Fruit fly (Drosophila melanogaster) whole organism, wandering third instar larva: ENCODE results near the gene firl.

Source experiments
- Abd-B ChIP-seq: fragments of >200 bp; optimal IDR thresholded peaks from 2 replicates; lab custom pipeline; 2017; ENCODE audit warnings: missing biosample characterization, missing genetic modification characterization
- CG32264 ChIP-seq: fragments of 200-800 bp; sonication (Bioruptor generic); optimal IDR thresholded peaks from 2 replicates; lab custom pipeline; 2016; ENCODE audit warnings: missing biosample characterization, missing genetic modification characterization
- CG9705 ChIP-seq: fragments of 200-800 bp; sonication (Bioruptor generic); optimal IDR thresholded peaks from 2 replicates; lab custom pipeline; 2018; ENCODE audit warnings: missing biosample characterization, mild to moderate bottlenecking, missing genetic modification characterization
- CrebA ChIP-seq: fragments of 200-800 bp; sonication (Bioruptor generic); optimal IDR thresholded peaks from 2 replicates; lab custom pipeline; 2016; ENCODE audit warnings: missing biosample characterization, mild to moderate bottlenecking, missing genetic modification characterization, borderline replicate concordance
- Dfd ChIP-seq: fragments of >200 bp; optimal IDR thresholded peaks from 2 replicates; lab custom pipeline; 2017; ENCODE audit warnings: missing biosample characterization, missing genetic modification characterization
- GATAd ChIP-seq: sonication (Bioruptor generic); optimal IDR thresholded peaks from 2 replicates; lab custom pipeline; 2016; ENCODE audit warnings: missing biosample characterization, missing genetic modification characterization
- HLH106 ChIP-seq: fragments of 200-800 bp; optimal IDR thresholded peaks from 3 replicates; lab custom pipeline; 2019; ENCODE audit warnings: missing biosample characterization, mild to moderate bottlenecking, missing genetic modification characterization, moderate library complexity
- Hnf4 ChIP-seq: fragments of 200-800 bp; sonication (Bioruptor generic); optimal IDR thresholded peaks from 2 replicates; lab custom pipeline; 2016; ENCODE audit warnings: missing biosample characterization, mild to moderate bottlenecking, missing genetic modification characterization
- Hr78 ChIP-seq: fragments of >200 bp; optimal IDR thresholded peaks from 2 replicates; lab custom pipeline; 2017; ENCODE audit warnings: missing biosample characterization, missing genetic modification characterization
- Hr83 ChIP-seq: fragments of 200-300 bp; sonication (Bioruptor generic); optimal IDR thresholded peaks from 2 replicates; lab custom pipeline; 2016; ENCODE audit warnings: missing biosample characterization, mild to moderate bottlenecking, missing genetic modification characterization, moderate library complexity; ENCODE audit not compliant: poor library complexity, severe bottlenecking
- Jra ChIP-seq: sonication (Bioruptor generic); optimal IDR thresholded peaks from 2 replicates; lab custom pipeline; 2016; ENCODE audit warnings: missing biosample characterization, missing genetic modification characterization
- Mio ChIP-seq: sonication (Bioruptor generic); optimal IDR thresholded peaks from 2 replicates; lab custom pipeline; 2016; ENCODE audit warnings: missing biosample characterization, missing genetic modification characterization
- Myc ChIP-seq: fragments of >200 bp; optimal IDR thresholded peaks from 2 replicates; lab custom pipeline; 2017
- N ChIP-seq: fragments of >200 bp; optimal IDR thresholded peaks from 2 replicates; lab custom pipeline; 2018; ENCODE audit warnings: missing biosample characterization, missing external identifiers, missing genetic modification characterization
- OdsH ChIP-seq: fragments of 200-800 bp; sonication (Bioruptor generic); optimal IDR thresholded peaks from 2 replicates; lab custom pipeline; 2016; ENCODE audit warnings: missing biosample characterization, mild to moderate bottlenecking, missing genetic modification characterization
- Rel ChIP-seq, 2 experiments: fragments of 200-800 bp; sonication (Bioruptor generic) in 1 of 2; optimal IDR thresholded peaks; 2 replicates in 1 of 2; 3 replicates in 1 of 2; lab custom pipeline; 2016 to 2019; ENCODE audit warnings: mild to moderate bottlenecking in 2 of 2, missing biosample characterization in 2 of 2, missing genetic modification characterization in 2 of 2, moderate library complexity in 1 of 2
- Sp1 ChIP-seq: fragments of 200-800 bp; sonication (Bioruptor generic); optimal IDR thresholded peaks from 3 replicates; lab custom pipeline; 2019; ENCODE audit warnings: missing biosample characterization, mild to moderate bottlenecking, missing genetic modification characterization, moderate library complexity
- Vsx2 ChIP-seq: fragments of 200-300, 225-300 bp; sonication (Bioruptor generic); optimal IDR thresholded peaks from 2 replicates; lab custom pipeline; 2018; ENCODE audit warnings: missing biosample characterization, missing genetic modification characterization; ENCODE audit not compliant: partially characterized antibody
- br ChIP-seq: fragments of 200-800 bp; sonication (Bioruptor generic); optimal IDR thresholded peaks from 2 replicates; lab custom pipeline; 2016; ENCODE audit warnings: missing biosample characterization, missing genetic modification characterization
- brk ChIP-seq: fragments of 200-800 bp; sonication (Bioruptor generic); optimal IDR thresholded peaks from 2 replicates; lab custom pipeline; 2016; ENCODE audit warnings: missing biosample characterization, mild to moderate bottlenecking, missing genetic modification characterization
- dl ChIP-seq, 2 experiments: fragments of 175-275, 200-275 bp in 1 of 2; fragments of 200-275 bp in 1 of 2; sonication (Bioruptor generic); optimal IDR thresholded peaks; lab custom pipeline; 2018; ENCODE audit warnings: mild to moderate bottlenecking in 2 of 2, missing biosample characterization in 2 of 2, missing genetic modification characterization in 2 of 2, moderate library complexity in 2 of 2; ENCODE audit not compliant: partially characterized antibody in 2 of 2, insufficient read depth in 1 of 2
- dmrt93B ChIP-seq: fragments of 200-800 bp; sonication (Bioruptor generic); optimal IDR thresholded peaks from 2 replicates; lab custom pipeline; 2018; ENCODE audit warnings: missing biosample characterization, mild to moderate bottlenecking, missing genetic modification characterization
- dsf ChIP-seq: sonication (Bioruptor generic); optimal IDR thresholded peaks from 2 replicates; lab custom pipeline; 2016; ENCODE audit warnings: missing biosample characterization, missing genetic modification characterization, borderline replicate concordance
- ey ChIP-seq: fragments of 200-800 bp; sonication (Bioruptor generic); optimal IDR thresholded peaks from 2 replicates; lab custom pipeline; 2016; ENCODE audit warnings: missing biosample characterization, missing genetic modification characterization
- foxo ChIP-seq, 2 experiments: fragments of 200-800 bp; sonication (Bioruptor generic); optimal IDR thresholded peaks; 2 replicates in 1 of 2; 3 replicates in 1 of 2; lab custom pipeline; 2016 to 2017; ENCODE audit warnings: missing biosample characterization in 2 of 2, missing genetic modification characterization in 2 of 2
- fru ChIP-seq: fragments of 200-800 bp; sonication (Bioruptor generic); optimal IDR thresholded peaks from 3 replicates; lab custom pipeline; 2016; ENCODE audit warnings: missing biosample characterization, mild to moderate bottlenecking, missing genetic modification characterization
- h ChIP-seq: fragments of 200-800 bp; sonication (Bioruptor generic); optimal IDR thresholded peaks from 3 replicates; lab custom pipeline; 2016; ENCODE audit warnings: missing biosample characterization, mild to moderate bottlenecking, missing genetic modification characterization
- jim ChIP-seq: fragments of 175-275, 200-325 bp; sonication (Bioruptor generic); optimal IDR thresholded peaks from 2 replicates; lab custom pipeline; 2016; ENCODE audit warnings: missing biosample characterization, mild to moderate bottlenecking, missing genetic modification characterization
- pan ChIP-seq: fragments of >200 bp; optimal IDR thresholded peaks from 2 replicates; lab custom pipeline; 2017
- psq ChIP-seq: fragments of 200-800 bp; sonication (Bioruptor generic); optimal IDR thresholded peaks from 3 replicates; lab custom pipeline; 2017; ENCODE audit warnings: missing biosample characterization, mild to moderate bottlenecking, missing genetic modification characterization, moderate library complexity
- rgr ChIP-seq: fragments of 200-800 bp; sonication (Bioruptor generic); optimal IDR thresholded peaks from 3 replicates; lab custom pipeline; 2016; ENCODE audit warnings: missing biosample characterization, mild to moderate bottlenecking, missing genetic modification characterization
- sage ChIP-seq: fragments of 200-800 bp; sonication (Bioruptor generic); optimal IDR thresholded peaks from 2 replicates; lab custom pipeline; 2016; ENCODE audit warnings: missing biosample characterization, mild to moderate bottlenecking, missing genetic modification characterization
- sv ChIP-seq: fragments of 200-800 bp; sonication (Bioruptor generic); optimal IDR thresholded peaks from 3 replicates; lab custom pipeline; 2016; ENCODE audit warnings: missing biosample characterization, missing genetic modification characterization
- woc ChIP-seq: sonication (Bioruptor generic); optimal IDR thresholded peaks from 2 replicates; lab custom pipeline; 2016; ENCODE audit warnings: missing biosample characterization, mild to moderate bottlenecking, missing genetic modification characterization

Gene firl

DNA sequence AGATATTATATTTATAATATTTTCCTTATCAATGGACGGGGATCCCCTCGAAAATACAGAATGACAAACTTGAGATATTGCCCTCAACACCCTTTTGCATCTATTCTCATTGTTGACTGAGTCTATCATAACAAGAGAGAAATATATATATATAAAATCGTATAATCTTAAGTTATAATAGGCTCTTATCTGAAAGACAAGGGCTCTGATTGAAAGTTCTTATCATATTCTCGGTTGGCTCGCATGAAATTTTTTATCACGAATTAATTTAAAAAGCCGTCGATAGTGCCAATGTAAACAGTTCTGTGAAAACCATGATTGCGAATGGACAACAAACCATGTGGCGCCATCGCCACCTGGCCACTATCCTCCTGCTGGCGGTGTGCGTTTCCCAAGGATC lies 44.2 kb upstream of the firl start, which contains the start of gene Phae2:
Phae2 (plus strand) TSS at position 301 of the 400 bp plus-strand sequence.
- TF ChIP-seq Vsx2 (GFP tag; lab: Kevin White, UChicago) (no peak), Hr78 (GFP tag; lab: Kevin White, UChicago) (no peak), foxo (GFP tag; optimal IDR thresholded peaks at IDR 0.05; lab: Kevin White, UChicago) (no peak), Hr83 (GFP tag; lab: Kevin White, UChicago) (no peak), CrebA (GFP tag; lab: Kevin White, UChicago) (no peak), Rel (GFP tag; optimal IDR thresholded peaks at IDR 0.05; lab: Kevin White, UChicago) (no peak), Rel (tag; optimal IDR thresholded peaks at IDR 0.05; lab: Kevin White, UChicago) (no peak), sage (GFP tag; lab: Kevin White, UChicago) (no peak), fru (no peak), Jra (no peak), N (GFP tag; lab: Kevin White, UChicago) (no peak), rgr (GFP tag; lab: Kevin White, UChicago) (no peak)

DNA sequence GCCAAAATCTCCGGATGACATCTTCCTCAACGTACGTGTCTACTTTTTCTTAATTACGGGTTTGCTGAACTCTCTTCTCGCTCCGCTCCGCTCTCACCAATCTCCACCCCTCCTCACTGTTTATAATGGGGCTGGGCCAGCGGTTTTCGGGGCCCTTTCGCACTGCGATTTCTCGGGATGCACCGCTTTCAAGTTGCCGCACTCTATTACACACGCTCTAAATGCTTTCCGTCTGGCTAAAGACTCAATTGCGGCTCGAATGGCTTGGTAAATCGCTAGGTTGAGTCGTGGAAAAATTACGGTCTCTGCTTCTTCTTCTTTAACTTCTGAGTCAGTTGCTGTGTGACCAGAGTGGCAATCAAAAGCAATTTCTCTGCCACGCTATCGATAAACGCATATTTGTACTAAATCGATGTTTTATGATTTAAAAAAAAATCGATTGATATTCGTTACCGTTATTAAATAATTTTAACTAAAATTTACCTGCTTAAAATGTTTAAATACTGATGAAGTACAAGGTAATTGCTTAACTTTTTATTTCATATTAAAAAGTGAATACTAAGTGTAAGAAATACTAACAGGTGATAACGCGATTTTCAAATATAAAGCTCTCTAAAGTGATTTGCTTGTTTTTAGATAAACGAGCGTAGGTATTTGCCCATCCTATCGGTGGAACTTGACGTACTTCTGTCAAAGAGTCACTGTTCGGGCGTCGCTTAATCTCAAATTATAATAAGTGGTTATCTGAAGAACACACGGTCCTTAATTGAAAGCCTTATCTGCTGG lies 42.4 kb upstream of the firl start, which contains the start of the genes Rab6 and Phae1:
Rab6 (minus strand) TSS at position 338 of the 786 bp plus-strand sequence.
Phae1 (plus strand) TSS at position 639 of the 786 bp plus-strand sequence.
- peak; percentile 34 for TF ChIP-seq h (GFP tag; lab: Kevin White, UChicago)
- TF ChIP-seq Jra = peak; percentile 46
- no peak for TF ChIP-seq Rel (GFP tag; optimal IDR thresholded peaks at IDR 0.05; lab: Kevin White, UChicago)
- TF ChIP-seq Rel (tag; optimal IDR thresholded peaks at IDR 0.05; lab: Kevin White, UChicago) = peak; percentile 54
- TF ChIP-seq pan (lab: Kevin White, UChicago) = no peak
- TF ChIP-seq Sp1 (GFP tag; lab: Kevin White, UChicago) = peak; percentile 28

DNA sequence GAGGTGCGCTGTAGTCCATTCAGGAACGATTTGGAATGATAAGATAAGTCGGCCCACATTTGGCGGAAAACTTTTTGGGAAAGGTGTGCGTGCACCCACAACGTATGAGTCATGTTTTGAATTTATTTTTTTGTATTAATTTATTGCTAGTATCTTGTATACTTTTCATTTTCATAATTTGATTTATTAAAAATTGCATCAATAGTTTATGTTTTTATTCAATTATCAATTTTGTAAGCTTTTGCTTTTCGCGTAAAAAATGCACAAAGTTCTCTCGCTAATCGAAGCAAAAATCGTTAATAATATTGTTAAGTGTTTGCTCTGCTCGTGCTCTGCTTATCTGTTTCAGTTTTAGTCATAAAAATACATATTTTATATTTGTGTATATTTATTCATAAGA lies 40.5 kb upstream of the firl start:
- TF ChIP-seq dl (GFP tag; optimal IDR thresholded peaks at IDR 0.05; lab: Kevin White, UChicago; ENCODE audit: insufficient read depth in 1 of 2, partially characterized antibody in 2 of 2) (no peak), woc (GFP tag; lab: Kevin White, UChicago) (no peak), Hr83 (GFP tag; lab: Kevin White, UChicago) (no peak), h (GFP tag; lab: Kevin White, UChicago) (no peak), Mio (GFP tag; lab: Kevin White, UChicago) (no peak), Hnf4 (no peak), jim (GFP tag; lab: Kevin White, UChicago) (no peak), GATAd (GFP tag; lab: Kevin White, UChicago) (no peak), pan (lab: Kevin White, UChicago) (no peak), Hr78 (GFP tag; lab: Kevin White, UChicago) (no peak), Myc (lab: Kevin White, UChicago) (no peak)

DNA sequence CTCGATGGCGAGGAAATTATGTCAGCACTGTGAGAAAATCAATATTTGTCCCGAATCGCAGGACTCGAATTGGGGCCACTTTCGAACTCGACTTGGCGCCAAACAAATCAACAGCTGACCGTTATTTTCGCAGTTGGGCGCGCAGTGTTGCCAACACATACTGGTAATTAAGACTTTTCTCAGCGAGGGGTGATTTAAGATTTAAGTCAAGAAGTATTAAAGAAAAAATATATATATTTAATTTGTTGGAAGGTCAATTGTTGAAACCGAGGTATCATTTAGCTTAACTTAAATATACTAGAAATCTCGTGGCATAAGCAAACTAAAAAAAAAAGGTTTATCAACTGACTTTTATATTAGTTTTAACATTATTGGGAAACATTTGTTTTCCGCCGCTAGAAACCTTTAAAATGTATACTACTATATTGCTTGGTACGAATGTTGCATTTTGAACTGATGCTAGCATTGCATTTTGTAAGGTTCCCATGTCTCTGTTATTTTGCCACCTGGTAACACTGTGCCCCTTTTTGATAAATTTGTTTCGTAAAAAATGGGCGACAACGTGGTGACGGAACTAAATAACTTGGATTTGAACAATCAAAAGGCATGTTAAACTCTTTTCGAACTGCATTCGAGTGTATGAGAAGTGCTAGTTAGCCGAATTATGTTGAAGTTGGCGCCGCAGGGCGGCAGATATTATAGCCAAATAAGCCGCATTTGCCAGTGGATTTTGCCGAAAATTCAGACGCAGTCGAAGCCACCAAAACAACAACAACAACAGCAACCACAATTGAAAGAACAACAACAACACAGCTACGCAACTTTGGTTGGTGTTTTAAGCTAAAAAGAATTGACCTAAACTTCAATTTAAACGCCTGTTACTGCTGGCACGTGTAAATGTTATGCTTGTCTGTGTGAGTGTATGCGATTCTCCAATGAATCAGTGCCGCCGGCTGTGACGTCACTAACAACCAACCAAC lies 36.9 kb upstream of the firl start, which contains the start of the genes Patsas and ThrRS:
Patsas (minus strand) TSS at position 55 of the 980 bp plus-strand sequence.
ThrRS (plus strand) TSS at position 521 of the 980 bp plus-strand sequence.
- TF ChIP-seq fru (no peak), br (peak; percentile 56), GATAd (GFP tag; lab: Kevin White, UChicago) (no peak), Hnf4 (no peak), Hr83 (GFP tag; lab: Kevin White, UChicago) (no peak), sage (GFP tag; lab: Kevin White, UChicago) (no peak), Hr78 (GFP tag; lab: Kevin White, UChicago) (peak; percentile 30), dsf (no peak), CrebA (GFP tag; lab: Kevin White, UChicago) (no peak), OdsH (GFP tag; lab: Kevin White, UChicago) (peak; percentile 61), dl (GFP tag; optimal IDR thresholded peaks at IDR 0.05; lab: Kevin White, UChicago; ENCODE audit: insufficient read depth in 1 of 2, partially characterized antibody in 2 of 2) (no peak), sv (GFP tag; lab: Kevin White, UChicago) (peak; percentile 85), HLH106 (peak; percentile 82), jim (GFP tag; lab: Kevin White, UChicago) (no peak), pan (lab: Kevin White, UChicago) (no peak), psq (GFP tag; lab: Kevin White, UChicago) (peak; percentile 55), CG32264 (GFP tag; lab: Kevin White, UChicago) (no peak), dmrt93B (no peak), woc (GFP tag; lab: Kevin White, UChicago) (no peak), ey (GFP tag; lab: Kevin White, UChicago) (peak; percentile 66), brk (GFP tag; lab: Kevin White, UChicago) (no peak), Mio (GFP tag; lab: Kevin White, UChicago) (no peak), Sp1 (GFP tag; lab: Kevin White, UChicago) (peak; percentile 78), foxo (GFP tag; optimal IDR thresholded peaks at IDR 0.05; lab: Kevin White, UChicago) (peak in 1 of 2 experiments; percentile 83), Myc (lab: Kevin White, UChicago) (peak; percentile 6), N (GFP tag; lab: Kevin White, UChicago) (peak; percentile 77), Jra (no peak), Abd-B (GFP tag; lab: Kevin White, UChicago) (no peak), rgr (GFP tag; lab: Kevin White, UChicago) (peak; percentile 77), Rel (GFP tag; optimal IDR thresholded peaks at IDR 0.05; lab: Kevin White, UChicago) (no peak), Rel (tag; optimal IDR thresholded peaks at IDR 0.05; lab: Kevin White, UChicago) (peak; percentile 36), Dfd (GFP tag; lab: Kevin White, UChicago) (no peak), CG9705 (GFP tag; lab: Kevin White, UChicago) (peak; percentile 43)
